Fruit fly (Drosophila melanogaster): ENCODE data around the gene Regnase-1.

Regnase-1 gene

dm6 chr3R:19998418-19998817 is 37.4 kb downstream of the Regnase-1 start (continued):
- TF ChIP-seq CG3407 (GFP tag; optimal IDR thresholded peaks at IDR 0.05), result peak; percentile 73
- TF ChIP-seq CG31441 (GFP tag; IDR thresholded peaks at IDR 0.05), result peak; percentile 77
- TF ChIP-seq Max (GFP tag; optimal IDR thresholded peaks at IDR 0.05), result peak; percentile 33
- TF ChIP-seq tup (GFP tag; optimal IDR thresholded peaks at IDR 0.05), result peak; percentile 35
- peak; percentile 39; the same call in 1 of the 2 replicates for TF ChIP-seq CG9215 (GFP tag; IDR thresholded peaks at IDR 0.05)
- peak; percentile 67 for TF ChIP-seq ssp (GFP tag; IDR thresholded peaks at IDR 0.05)
- TF ChIP-seq HLH54F (GFP tag; optimal IDR thresholded peaks at IDR 0.05), result peak; percentile 44
- TF ChIP-seq CG8359 (GFP tag; optimal IDR thresholded peaks at IDR 0.05; ENCODE audit: borderline replicate concordance), result peak; percentile 38
- no peak for TF ChIP-seq D (optimal IDR thresholded peaks at IDR 0.05)
- TF ChIP-seq D (GFP tag; optimal IDR thresholded peaks at IDR 0.05), result peak; percentile 80
- peak; percentile 72 for TF ChIP-seq dysf (GFP tag; IDR thresholded peaks at IDR 0.05)
- peak; percentile 65 for TF ChIP-seq CG4730 (GFP tag; IDR thresholded peaks at IDR 0.05)
- peak; percentile 10; the same call in 1 of the 2 replicates for TF ChIP-seq wdn (GFP tag; IDR thresholded peaks at IDR 0.05)
- no peak for TF ChIP-seq hbn (GFP tag; IDR thresholded peaks at IDR 0.05; ENCODE audit: partially characterized antibody)
- peak; percentile 73 for TF ChIP-seq CG2678 (tag; optimal IDR thresholded peaks at IDR 0.05)
- peak; percentile 62 for TF ChIP-seq NfI (GFP tag; optimal IDR thresholded peaks at IDR 0.05)
- peak; percentile 85 for TF ChIP-seq chm (GFP tag; IDR thresholded peaks at IDR 0.05)
- peak; percentile 66 for TF ChIP-seq NC2β (GFP tag; optimal IDR thresholded peaks at IDR 0.05)
- no peak for TF ChIP-seq CG34376 (GFP tag; optimal IDR thresholded peaks at IDR 0.05)
- TF ChIP-seq schlank (tag; optimal IDR thresholded peaks at IDR 0.05), result no peak
- TF ChIP-seq sob (GFP tag; IDR thresholded peaks at IDR 0.05), result peak; percentile 74
- peak; percentile 64 for TF ChIP-seq CG9817 (tag; optimal IDR thresholded peaks at IDR 0.05)
- TF ChIP-seq CG1602 (GFP tag; optimal IDR thresholded peaks at IDR 0.05), result peak; percentile 74
- peak; percentile 52 to 79 for TF ChIP-seq dpn (GFP tag; optimal IDR thresholded peaks at IDR 0.05)
- TF ChIP-seq sug (tag; optimal IDR thresholded peaks at IDR 0.05), result peak; percentile 1
- peak; percentile 20 for TF ChIP-seq CG1233 (GFP tag; optimal IDR thresholded peaks at IDR 0.05)
- peak; percentile 64 for TF ChIP-seq E2f1 (GFP tag; IDR thresholded peaks at IDR 0.05)
- peak; percentile 65 for TF ChIP-seq D19A (tag; optimal IDR thresholded peaks at IDR 0.05)
- TF ChIP-seq HHEX (GFP tag; optimal IDR thresholded peaks at IDR 0.05), result peak; percentile 47
- TF ChIP-seq Doc2 (GFP tag; IDR thresholded peaks at IDR 0.05), result no peak
- no peak for TF ChIP-seq dati (GFP tag; IDR thresholded peaks at IDR 0.05)
- no peak for TF ChIP-seq ab (GFP tag; optimal IDR thresholded peaks at IDR 0.05)
- peak; percentile 86 for TF ChIP-seq fd96Cb (tag; optimal IDR thresholded peaks at IDR 0.05)
- TF ChIP-seq CG17568 (GFP tag; optimal IDR thresholded peaks at IDR 0.05), result peak; percentile 60
- no peak for TF ChIP-seq CG3995 (GFP tag; optimal IDR thresholded peaks at IDR 0.05)
- peak; percentile 41 for TF ChIP-seq maf-S (GFP tag; optimal IDR thresholded peaks at IDR 0.05)
- no peak for TF ChIP-seq sc (optimal IDR thresholded peaks at IDR 0.05)
- peak; percentile 70 for TF ChIP-seq sc (GFP tag; optimal IDR thresholded peaks at IDR 0.05)
- TF ChIP-seq ewg (GFP tag; optimal IDR thresholded peaks at IDR 0.05), result peak; percentile 67
- TF ChIP-seq CG34224 (GFP tag; IDR thresholded peaks at IDR 0.05; ENCODE audit: partially characterized antibody), result no peak
- no peak for TF ChIP-seq CG13287 (GFP tag; IDR thresholded peaks at IDR 0.05; ENCODE audit: partially characterized antibody)
- TF ChIP-seq Nf-YA (GFP tag; IDR thresholded peaks at IDR 0.05), result peak; percentile 70
- peak; percentile 93 for TF ChIP-seq ci (GFP tag; IDR thresholded peaks at IDR 0.05)
- no peak for TF ChIP-seq CG18011 (GFP tag; optimal IDR thresholded peaks at IDR 0.05)
- peak; percentile 81 for TF ChIP-seq H15 (GFP tag; IDR thresholded peaks at IDR 0.05)
- no peak for TF ChIP-seq Lim3 (GFP tag; IDR thresholded peaks at IDR 0.05)
- no peak for TF ChIP-seq zfh2 (GFP tag; optimal IDR thresholded peaks at IDR 0.05)
- TF ChIP-seq sr (GFP tag; IDR thresholded peaks at IDR 0.05), result peak; percentile 20; the same call in 1 of the 3 replicates
- peak; percentile 46 for TF ChIP-seq stc (GFP tag; IDR thresholded peaks at IDR 0.05)
- peak; percentile 87 for TF ChIP-seq CG2712 (tag; optimal IDR thresholded peaks at IDR 0.05)
- TF ChIP-seq CG13296 (GFP tag; optimal IDR thresholded peaks at IDR 0.05), result no peak
- no peak for TF ChIP-seq hb (GFP tag; IDR thresholded peaks at IDR 0.05; ENCODE audit: partially characterized antibody)
